Fruit fly (Drosophila melanogaster): ENCODE data around the gene CG11583.
A peak's percentile ranks its signal among the peaks of the same experiment; 100 is the strongest.

Gene CG11583

DNA sequence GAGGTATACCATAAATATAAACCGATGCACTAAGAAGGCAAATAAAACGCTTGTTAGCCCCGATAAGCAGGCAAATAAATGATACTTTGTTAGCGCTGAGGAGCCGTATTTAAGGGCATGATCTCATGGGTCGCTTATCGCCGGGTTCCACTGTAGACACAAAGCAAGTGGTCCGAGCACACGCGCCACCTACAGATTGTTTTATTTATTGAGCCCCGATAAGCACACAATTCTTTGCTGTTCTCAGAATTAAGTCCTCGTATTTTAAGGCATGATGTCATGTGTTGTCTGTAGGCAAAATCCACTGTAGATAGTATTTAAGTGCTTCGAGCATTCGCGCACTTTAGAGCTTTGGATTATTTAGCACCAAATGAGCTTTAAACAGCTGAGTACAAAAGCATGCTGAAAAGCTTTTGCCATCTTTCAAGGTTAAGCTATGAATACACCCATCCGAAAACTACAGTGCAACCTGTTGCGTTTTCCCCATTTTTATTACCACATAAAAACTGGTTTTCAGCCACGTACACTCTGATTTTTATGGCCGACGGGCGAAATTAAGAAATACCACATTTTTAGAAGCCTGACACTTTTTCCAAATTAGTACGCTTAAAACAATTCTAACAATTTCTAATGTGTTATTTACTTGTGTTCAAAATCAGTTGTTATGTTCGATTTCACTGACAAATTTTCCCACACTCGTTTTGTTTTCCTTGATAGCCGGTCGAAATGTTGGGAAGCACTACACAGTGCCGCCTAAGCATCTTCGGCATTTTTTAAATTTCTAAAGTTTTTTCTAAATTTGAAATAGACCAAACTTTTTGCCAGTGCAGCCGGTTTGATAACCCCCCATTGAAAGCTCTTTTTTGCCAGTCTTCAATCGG lies 42.9 kb downstream of the CG11583 start, which contains the start of gene Sqor (continued):
- peak; percentile 80 for TF ChIP-seq ci (GFP tag; IDR thresholded peaks at IDR 0.05)
- peak; percentile 87 for TF ChIP-seq caup (GFP tag; optimal IDR thresholded peaks at IDR 0.05; ENCODE audit: severe bottlenecking)
- TF ChIP-seq Hey (tag; optimal IDR thresholded peaks at IDR 0.05): peak; percentile 77
- peak; percentile 85 for TF ChIP-seq ERR (GFP tag; optimal IDR thresholded peaks at IDR 0.05)
- peak; percentile 51; the same call in 1 of the 2 replicates for TF ChIP-seq CG5953 (GFP tag; IDR thresholded peaks at IDR 0.05)
- TF ChIP-seq CG8290 (GFP tag; optimal IDR thresholded peaks at IDR 0.05): peak; percentile 59
- peak; percentile 34 to 97 for TF ChIP-seq CG8290 (tag; optimal IDR thresholded peaks at IDR 0.05)
- TF ChIP-seq Fer1 (GFP tag; optimal IDR thresholded peaks at IDR 0.05): peak; percentile 89
- no peak for TF ChIP-seq CG7963 (GFP tag; IDR thresholded peaks at IDR 0.05; ENCODE audit: partially characterized antibody)
- TF ChIP-seq stwl (tag; optimal IDR thresholded peaks at IDR 0.05): peak; percentile 19
- no peak for TF ChIP-seq CG6254 (GFP tag; optimal IDR thresholded peaks at IDR 0.05)
- peak; percentile 86 for TF ChIP-seq unpg (GFP tag; optimal IDR thresholded peaks at IDR 0.05)
- TF ChIP-seq hb (GFP tag; IDR thresholded peaks at IDR 0.05; ENCODE audit: partially characterized antibody): no peak
- peak; percentile 95 for TF ChIP-seq Ets65A (GFP tag)
- no peak for TF ChIP-seq CG7745 (tag; optimal IDR thresholded peaks at IDR 0.05)
- TF ChIP-seq h (optimal IDR thresholded peaks at IDR 0.05): no peak
- peak; percentile 72 for TF ChIP-seq danr (GFP tag; IDR thresholded peaks at IDR 0.05)
- peak; percentile 21 for TF ChIP-seq CG14710 (tag; optimal IDR thresholded peaks at IDR 0.05)
- TF ChIP-seq CG12155 (GFP tag; optimal IDR thresholded peaks at IDR 0.05): peak; percentile 66
- no peak for TF ChIP-seq abd-A (tag; optimal IDR thresholded peaks at IDR 0.05)
- TF ChIP-seq grn (GFP tag; optimal IDR thresholded peaks at IDR 0.05): peak; percentile 8
- TF ChIP-seq tna (GFP tag; IDR thresholded peaks at IDR 0.05; ENCODE audit: partially characterized antibody): no peak
- peak; percentile 61 to 81 for TF ChIP-seq chif (GFP tag; optimal IDR thresholded peaks at IDR 0.05)
- TF ChIP-seq CG8089 (GFP tag; optimal IDR thresholded peaks at IDR 0.05): peak; percentile 66
- peak; percentile 79 for TF ChIP-seq Ssrp (tag; optimal IDR thresholded peaks at IDR 0.05)
- peak; percentile 79 for TF ChIP-seq trh (GFP tag; optimal IDR thresholded peaks at IDR 0.05)
- peak; percentile 95 for TF ChIP-seq CG17361 (GFP tag; IDR thresholded peaks at IDR 0.05)

dm6 chr3L:4238195-4238594 lies 44.4 kb downstream of the CG11583 start:
- TF ChIP-seq Hr39 (optimal IDR thresholded peaks at IDR 0.05) (no peak), scrt (GFP tag; optimal IDR thresholded peaks at IDR 0.05) (no peak), sens (GFP tag) (peak; percentile 59), ci (GFP tag; IDR thresholded peaks at IDR 0.05) (peak; percentile 3; the same call in 1 of the 3 replicates), sr (GFP tag; IDR thresholded peaks at IDR 0.05) (0 out of 3 replicates have a peak, but pooled peaks have one; percentile 4), dmrt99B (tag; optimal IDR thresholded peaks at IDR 0.05) (no peak), sd (tag; optimal IDR thresholded peaks at IDR 0.05) (no peak), Ets65A (GFP tag) (peak; percentile 58), aop (GFP tag; IDR thresholded peaks at IDR 0.05) (0 out of 2 replicates have a peak, but pooled peaks have one; percentile 3), CG2889 (GFP tag; IDR thresholded peaks at IDR 0.05) (no peak), CG4404 (GFP tag; IDR thresholded peaks at IDR 0.05) (peak; percentile 12; the same call in 1 of the 2 replicates)

DNA sequence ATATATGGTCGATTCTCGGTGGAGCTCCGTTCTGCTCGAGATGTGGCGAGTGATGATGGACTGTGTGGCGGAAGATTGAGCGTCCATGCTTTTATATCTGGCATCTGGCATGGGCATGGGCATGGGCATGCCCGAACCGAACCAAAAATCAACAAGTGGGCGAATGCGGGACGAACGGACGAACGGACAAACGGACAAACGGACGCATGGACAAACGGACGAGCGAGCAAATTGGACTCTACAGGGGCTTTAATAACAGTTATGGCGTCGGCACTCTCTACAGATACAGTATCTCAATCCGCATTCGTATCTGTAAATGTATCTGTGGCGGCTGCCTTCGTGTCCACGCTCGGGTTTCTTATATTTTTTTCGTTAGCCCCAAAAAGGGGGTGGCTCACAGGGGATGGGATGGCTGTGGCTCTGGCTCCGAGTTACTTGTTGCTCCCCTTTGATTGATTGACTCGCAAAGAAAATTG lies 46.5 kb downstream of the CG11583 start, which contains the start of gene ImpL2:
ImpL2 (minus strand) TSS at position 51 of the 476 bp plus-strand sequence.
- TF ChIP-seq odd (GFP tag; optimal IDR thresholded peaks at IDR 0.05) (no peak), Dip3 (GFP tag; optimal IDR thresholded peaks at IDR 0.05) (no peak), Med (GFP tag) (peak; percentile 36), abd-A (tag; optimal IDR thresholded peaks at IDR 0.05) (peak; percentile 45), scrt (GFP tag; optimal IDR thresholded peaks at IDR 0.05) (peak; percentile 79), CG11560 (tag; IDR thresholded peaks at IDR 0.05) (no peak), Deaf1 (tag; optimal IDR thresholded peaks at IDR 0.05) (peak; percentile 93), seq (GFP tag; IDR thresholded peaks at IDR 0.05) (no peak), Tbp (GFP tag; optimal IDR thresholded peaks at IDR 0.05) (no peak), Adf1 (GFP tag; IDR thresholded peaks at IDR 0.05) (no peak), Gug (GFP tag; IDR thresholded peaks at IDR 0.05) (no peak), mirr (GFP tag; optimal IDR thresholded peaks at IDR 0.05) (no peak), CG8281 (tag; optimal IDR thresholded peaks at IDR 0.05) (peak; percentile 79), ap (GFP tag; IDR thresholded peaks at IDR 0.05) (no peak), CG13894 (tag; optimal IDR thresholded peaks at IDR 0.05) (peak; percentile 91)
